Worm (Caenorhabditis elegans): ENCODE results near the gene F15E6.10.

ce11 chrIV:4291174-4291573 is 1.5 kb upstream of the F15E6.10 start, which contains the start of gene F15E6.4:
- TF ChIP-seq nhr-11 (tag; optimal IDR thresholded peaks at IDR 0.05) = no peak
- TF ChIP-seq unc-62 (GFP tag; optimal IDR thresholded peaks at IDR 0.05) = no peak
- TF ChIP-seq jun-1 (tag; optimal IDR thresholded peaks at IDR 0.05) = no peak
- no peak for TF ChIP-seq ztf-11 (tag; optimal IDR thresholded peaks at IDR 0.05)
- no peak for TF ChIP-seq zag-1 (tag; optimal IDR thresholded peaks at IDR 0.05)
- no peak for TF ChIP-seq mdl-1 (tag; optimal IDR thresholded peaks at IDR 0.05)
- TF ChIP-seq elt-3 (tag; optimal IDR thresholded peaks at IDR 0.05) = no peak
- TF ChIP-seq ceh-16 (tag; optimal IDR thresholded peaks at IDR 0.05) = no peak
- no peak for TF ChIP-seq fkh-10 (GFP tag; optimal IDR thresholded peaks at IDR 0.05)
- no peak for TF ChIP-seq aly-2 (tag; optimal IDR thresholded peaks at IDR 0.05)
